Worm (Caenorhabditis elegans) whole organism, L4 larva: ENCODE data around the gene pho-12.

ENCODE experiments used
- lin-15B ChIP-seq: fragments of 150-350 bp; sonication (generic microtip); optimal IDR thresholded peaks from 3 replicates; lab custom pipeline; 2014; ENCODE audit warnings: missing biosample characterization, missing genetic modification characterization
- nhr-111 ChIP-seq: fragments of 200-800 bp; sonication (Bioruptor generic); optimal IDR thresholded peaks from 2 replicates; lab custom pipeline; 2018; ENCODE audit warnings: mild to moderate bottlenecking, missing genetic modification characterization, missing compliant biosample characterization

- TF ChIP-seq lin-15B (no peak), nhr-111 (GFP tag; lab: Kevin White, UChicago) (no peak)
These were observed 32.0 kb upstream of the pho-12 start, which contains the start of gene C04G6.2 for ce11 chrII:5092362-5093281.
